Worm (Caenorhabditis elegans): ENCODE data around the gene F38A1.11.

DNA sequence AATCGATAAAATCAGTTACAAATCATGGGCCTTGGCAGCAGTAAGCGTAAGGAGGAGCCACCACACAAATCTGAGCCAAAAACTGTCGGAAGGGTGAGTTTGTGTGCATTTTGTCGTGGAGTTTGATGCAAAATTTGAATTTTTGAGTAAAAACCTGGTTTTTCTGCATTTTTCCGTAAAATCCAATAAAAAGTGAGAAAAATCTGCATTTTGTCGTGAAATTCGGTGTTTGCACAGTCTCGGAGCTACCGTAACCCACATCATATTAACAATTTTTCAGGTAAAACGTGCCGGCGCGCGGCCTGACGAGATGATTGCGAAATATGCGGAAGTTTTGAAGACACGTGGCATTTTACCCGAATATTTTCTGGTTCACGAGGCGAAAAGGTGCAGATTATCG is 28.7 kb downstream of the F38A1.11 start:
- no peak for TF ChIP-seq him-1 (tag; optimal IDR thresholded peaks at IDR 0.05)
- TF ChIP-seq dao-5 (tag; optimal IDR thresholded peaks at IDR 0.05): no peak
- no peak for TF ChIP-seq W03F9.2 (tag; optimal IDR thresholded peaks at IDR 0.05)

Measured in whole organism, L4/young adult.